Worm (Caenorhabditis elegans): ENCODE measurements around the gene F48E3.2.
A peak's percentile ranks its signal among the peaks of the same experiment; 100 is the strongest.

F48E3.2 gene

ce11 chrX:7478948-7479347 is 14.0 kb downstream of the F48E3.2 start, which contains the start of gene mek-1:
Gene mek-1, plus strand, starts transcription at chrX:7479248.
- no peak for TF ChIP-seq aly-1 (tag; optimal IDR thresholded peaks at IDR 0.05)
- TF ChIP-seq hmg-4 (GFP tag; optimal IDR thresholded peaks at IDR 0.05), result no peak
- no peak for TF ChIP-seq tra-4 (tag; optimal IDR thresholded peaks at IDR 0.05)
- TF ChIP-seq ceh-13 (GFP tag; optimal IDR thresholded peaks at IDR 0.05), result no peak
- TF ChIP-seq ets-7 (tag; optimal IDR thresholded peaks at IDR 0.05), result no peak
- no peak for TF ChIP-seq sea-1 (GFP tag; conservative IDR thresholded peaks at IDR 0.05)
- TF ChIP-seq hmbx-1 (tag; optimal IDR thresholded peaks at IDR 0.05), result no peak
- TF ChIP-seq ceh-36 (tag; optimal IDR thresholded peaks at IDR 0.05), result no peak
- no peak for TF ChIP-seq F13C5.2 (tag; optimal IDR thresholded peaks at IDR 0.05)
- no peak for TF ChIP-seq pes-1 (GFP tag; IDR thresholded peaks at IDR 0.05)
- TF ChIP-seq hnd-1 (tag; optimal IDR thresholded peaks at IDR 0.05), result no peak
- no peak for TF ChIP-seq scrt-1 (GFP tag; IDR thresholded peaks at IDR 0.05)

- TF ChIP-seq tbx-11 (GFP tag; IDR thresholded peaks at IDR 0.05) (0 out of 2 replicates have a peak, but pooled peaks have one; percentile 46), B0310.2 (tag; optimal IDR thresholded peaks at IDR 0.05) (no peak), ets-7 (tag; optimal IDR thresholded peaks at IDR 0.05) (peak; percentile 61), hmg-4 (GFP tag; optimal IDR thresholded peaks at IDR 0.05) (peak; percentile 39), ama-1 (optimal IDR thresholded peaks at IDR 0.05) (no peak), ceh-36 (tag; optimal IDR thresholded peaks at IDR 0.05) (peak; percentile 28), F13C5.2 (tag; optimal IDR thresholded peaks at IDR 0.05) (no peak)
Observed at ce11 chrX:7478476-7478875, 14.4 kb downstream of the F48E3.2 start.

- TF ChIP-seq F13C5.2 (tag; optimal IDR thresholded peaks at IDR 0.05), result peak; percentile 40
- no peak for TF ChIP-seq tbx-37 (GFP tag; conservative IDR thresholded peaks at IDR 0.05)
Observed at ce11 chrX:7474968-7475433, 17.9 kb downstream of the F48E3.2 start, which contains the start of gene coh-1. Gene coh-1, minus strand, starts transcription at chrX:7475018.

- no peak for TF ChIP-seq flt-1 (GFP tag; IDR thresholded peaks at IDR 0.05)
- TF ChIP-seq pes-1 (GFP tag; IDR thresholded peaks at IDR 0.05), result peak; percentile 16; the same call in 1 of the 2 replicates
Observed at ce11 chrX:7469907-7470306, 23.0 kb downstream of the F48E3.2 start.

ce11 chrX:7466682-7467081 is 26.2 kb downstream of the F48E3.2 start:
- no peak for TF ChIP-seq ceh-36 (tag; optimal IDR thresholded peaks at IDR 0.05)
- no peak for TF ChIP-seq tbx-11 (GFP tag; IDR thresholded peaks at IDR 0.05)
- no peak for TF ChIP-seq tra-4 (tag; optimal IDR thresholded peaks at IDR 0.05)
- no peak for TF ChIP-seq hmbx-1 (tag; optimal IDR thresholded peaks at IDR 0.05)
- no peak for TF ChIP-seq hmg-4 (GFP tag; optimal IDR thresholded peaks at IDR 0.05)
- no peak for TF ChIP-seq flt-1 (GFP tag; IDR thresholded peaks at IDR 0.05)
- no peak for TF ChIP-seq pes-1 (GFP tag; IDR thresholded peaks at IDR 0.05)
- no peak for TF ChIP-seq ceh-13 (GFP tag; optimal IDR thresholded peaks at IDR 0.05)

ce11 chrX:7464389-7464788 is 28.5 kb downstream of the F48E3.2 start:
- TF ChIP-seq sea-1 (GFP tag; conservative IDR thresholded peaks at IDR 0.05) (no peak), flt-1 (GFP tag; IDR thresholded peaks at IDR 0.05) (no peak), ceh-36 (tag; optimal IDR thresholded peaks at IDR 0.05) (no peak), hmg-4 (GFP tag; optimal IDR thresholded peaks at IDR 0.05) (peak; percentile 58), scrt-1 (GFP tag; IDR thresholded peaks at IDR 0.05) (no peak)

ce11 chrX:7463637-7464036 is 29.3 kb downstream of the F48E3.2 start, which contains the start of gene sox-2:
Gene sox-2, minus strand, starts transcription at chrX:7463736.
- TF ChIP-seq tbx-37 (GFP tag; conservative IDR thresholded peaks at IDR 0.05) (no peak), hmg-4 (GFP tag; optimal IDR thresholded peaks at IDR 0.05) (no peak), ama-1 (optimal IDR thresholded peaks at IDR 0.05) (no peak), hmbx-1 (tag; optimal IDR thresholded peaks at IDR 0.05) (no peak), tbx-11 (GFP tag; IDR thresholded peaks at IDR 0.05) (no peak), B0310.2 (tag; optimal IDR thresholded peaks at IDR 0.05) (no peak), ceh-36 (tag; optimal IDR thresholded peaks at IDR 0.05) (no peak), aly-1 (tag; optimal IDR thresholded peaks at IDR 0.05) (no peak), flt-1 (GFP tag; IDR thresholded peaks at IDR 0.05) (no peak), scrt-1 (GFP tag; IDR thresholded peaks at IDR 0.05) (no peak), hnd-1 (tag; optimal IDR thresholded peaks at IDR 0.05) (no peak), F13C5.2 (tag; optimal IDR thresholded peaks at IDR 0.05) (no peak), ceh-13 (GFP tag; optimal IDR thresholded peaks at IDR 0.05) (no peak), ets-7 (tag; optimal IDR thresholded peaks at IDR 0.05) (no peak), sea-1 (GFP tag; conservative IDR thresholded peaks at IDR 0.05) (no peak), tra-4 (tag; optimal IDR thresholded peaks at IDR 0.05) (no peak), pes-1 (GFP tag; IDR thresholded peaks at IDR 0.05) (no peak)

- no peak for TF ChIP-seq ceh-13 (GFP tag; optimal IDR thresholded peaks at IDR 0.05)
- TF ChIP-seq hmg-4 (GFP tag; optimal IDR thresholded peaks at IDR 0.05), result peak; percentile 13
- TF ChIP-seq ceh-36 (tag; optimal IDR thresholded peaks at IDR 0.05), result no peak
- TF ChIP-seq scrt-1 (GFP tag; IDR thresholded peaks at IDR 0.05), result 0 out of 2 replicates have a peak, but pooled peaks have one; percentile 33
- TF ChIP-seq tbx-11 (GFP tag; IDR thresholded peaks at IDR 0.05), result no peak
- TF ChIP-seq aly-1 (tag; optimal IDR thresholded peaks at IDR 0.05), result no peak
- TF ChIP-seq flt-1 (GFP tag; IDR thresholded peaks at IDR 0.05), result no peak
- TF ChIP-seq pes-1 (GFP tag; IDR thresholded peaks at IDR 0.05), result no peak
Observed at ce11 chrX:7460516-7460915, 32.4 kb downstream of the F48E3.2 start.

ce11 chrX:7457154-7457674 is 35.7 kb downstream of the F48E3.2 start:
- TF ChIP-seq ama-1 (optimal IDR thresholded peaks at IDR 0.05) (peak; percentile 10), hmg-4 (GFP tag; optimal IDR thresholded peaks at IDR 0.05) (no peak), tbx-11 (GFP tag; IDR thresholded peaks at IDR 0.05) (no peak)
